Fruit fly (Drosophila melanogaster): ENCODE measurements around the gene CycJ.

The CycJ gene

DNA sequence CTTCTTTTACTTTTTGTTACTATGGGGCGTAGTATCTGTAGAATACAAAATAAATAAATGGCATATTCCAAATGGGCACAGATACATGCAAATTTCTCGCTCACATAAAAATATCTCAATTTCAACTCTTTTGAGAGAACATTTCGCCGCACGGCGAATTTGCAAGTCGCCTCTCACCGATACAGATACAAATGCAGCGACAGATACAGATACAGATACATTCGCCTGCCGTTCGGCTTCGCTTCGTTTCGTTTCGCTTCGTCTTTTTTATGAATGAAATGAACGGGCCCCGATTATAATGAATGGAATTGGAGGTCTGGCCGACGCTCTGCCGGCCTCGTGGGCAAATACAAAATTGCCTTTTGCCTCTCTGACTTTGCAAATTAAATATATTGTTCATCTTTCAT, 46.0 kb upstream of the CycJ start (continued):
- TF ChIP-seq Bdp1 (GFP tag; optimal IDR thresholded peaks at IDR 0.05) (no peak), dm (GFP tag; optimal IDR thresholded peaks at IDR 0.05) (no peak), CG1647 (GFP tag; optimal IDR thresholded peaks at IDR 0.05) (no peak), aop (GFP tag; IDR thresholded peaks at IDR 0.05) (no peak), CG8290 (GFP tag; optimal IDR thresholded peaks at IDR 0.05) (no peak), CG8290 (tag; optimal IDR thresholded peaks at IDR 0.05) (peak in 1 of 2 experiments; percentile 44), knrl (GFP tag; IDR thresholded peaks at IDR 0.05; ENCODE audit: partially characterized antibody) (no peak), luna (GFP tag; optimal IDR thresholded peaks at IDR 0.05) (no peak), CG3995 (GFP tag; optimal IDR thresholded peaks at IDR 0.05) (no peak), CG9817 (tag; optimal IDR thresholded peaks at IDR 0.05) (no peak), kay (GFP tag; optimal IDR thresholded peaks at IDR 0.05) (no peak), bigmax (GFP tag; optimal IDR thresholded peaks at IDR 0.05) (no peak), al (GFP tag; IDR thresholded peaks at IDR 0.05) (no peak), CG2712 (tag; optimal IDR thresholded peaks at IDR 0.05) (no peak), pzg (GFP tag; optimal IDR thresholded peaks at IDR 0.05) (no peak), Dp (GFP tag; optimal IDR thresholded peaks at IDR 0.05) (no peak), CG13624 (GFP tag; optimal IDR thresholded peaks at IDR 0.05) (no peak), Kr (GFP tag; optimal IDR thresholded peaks at IDR 0.05) (no peak), nerfin-2 (GFP tag; IDR thresholded peaks at IDR 0.05; ENCODE audit: partially characterized antibody) (no peak), CG4404 (GFP tag; IDR thresholded peaks at IDR 0.05) (no peak), CG12071 (GFP tag; optimal IDR thresholded peaks at IDR 0.05) (no peak), CG4730 (GFP tag; IDR thresholded peaks at IDR 0.05) (no peak), lbe (GFP tag; optimal IDR thresholded peaks at IDR 0.05) (peak; percentile 51), CG33213 (GFP tag; optimal IDR thresholded peaks at IDR 0.05) (no peak), Xrp1 (GFP tag; IDR thresholded peaks at IDR 0.05) (no peak), CG6791 (GFP tag; IDR thresholded peaks at IDR 0.05; ENCODE audit: partially characterized antibody) (0 out of 3 replicates have a peak, but pooled peaks have one; percentile 23), lola (GFP tag; optimal IDR thresholded peaks at IDR 0.05) (no peak), cg (GFP tag; optimal IDR thresholded peaks at IDR 0.05) (peak; percentile 92), Aef1 (GFP tag; IDR thresholded peaks at IDR 0.05) (no peak), CG14965 (GFP tag; optimal IDR thresholded peaks at IDR 0.05; ENCODE audit: borderline replicate concordance) (no peak), unc-4 (GFP tag; IDR thresholded peaks at IDR 0.05; ENCODE audit: partially characterized antibody) (no peak), CG13894 (tag; optimal IDR thresholded peaks at IDR 0.05) (peak; percentile 100), Med (GFP tag) (peak; percentile 41), CG8944 (GFP tag; optimal IDR thresholded peaks at IDR 0.05) (no peak), grau (tag; optimal IDR thresholded peaks at IDR 0.05) (no peak), CG2199 (GFP tag; IDR thresholded peaks at IDR 0.05) (peak; percentile 67; the same call in 1 of the 3 replicates), NC2β (GFP tag; optimal IDR thresholded peaks at IDR 0.05) (no peak), CG17612 (GFP tag; IDR thresholded peaks at IDR 0.05) (no peak), CG4820 (GFP tag; optimal IDR thresholded peaks at IDR 0.05) (no peak), CG13123 (GFP tag; optimal IDR thresholded peaks at IDR 0.05) (no peak), Max (GFP tag; optimal IDR thresholded peaks at IDR 0.05) (no peak), shn (GFP tag; optimal IDR thresholded peaks at IDR 0.05) (no peak), HLH54F (GFP tag; optimal IDR thresholded peaks at IDR 0.05) (no peak), fu2 (GFP tag; optimal IDR thresholded peaks at IDR 0.05) (no peak), CG2120 (GFP tag; optimal IDR thresholded peaks at IDR 0.05) (no peak), exex (tag; optimal IDR thresholded peaks at IDR 0.05) (peak; percentile 14), Nf-YC (tag; optimal IDR thresholded peaks at IDR 0.05) (no peak), vvl (GFP tag; IDR thresholded peaks at IDR 0.05) (peak; percentile 19; the same call in 1 of the 2 replicates), Ssrp (tag; optimal IDR thresholded peaks at IDR 0.05) (no peak), CHES-1-like (GFP tag; optimal IDR thresholded peaks at IDR 0.05) (no peak), sd (tag; optimal IDR thresholded peaks at IDR 0.05) (peak; percentile 46), CG2889 (GFP tag; IDR thresholded peaks at IDR 0.05) (no peak)
